Worm (Caenorhabditis elegans) whole organism, L2 larva: Measurements from ENCODE around the gene pars-1.

Experiments
- ZK546.5 ChIP-seq: sonication (generic microtip); optimal IDR thresholded peaks from 2 replicates; lab custom pipeline; 2017; ENCODE audit warnings: missing biosample characterization, missing genetic modification characterization
- fos-1 ChIP-seq: fragments of 150-350 bp; optimal IDR thresholded peaks from 2 replicates; lab custom pipeline; 2014; ENCODE audit warnings: missing biosample characterization, missing genetic modification characterization
- lin-11 ChIP-seq: fragments of 150-350 bp; sonication (generic microtip); optimal IDR thresholded peaks from 2 replicates; lab custom pipeline; 2014; ENCODE audit warnings: missing biosample characterization, missing genetic modification characterization, inconsistent platforms, mixed read lengths
- lsy-2 ChIP-seq, 2 experiments: fragments of 150-350 bp in 1 of 2; sonication (generic microtip) in 1 of 2; optimal IDR thresholded peaks; 2 replicates each; lab custom pipeline; 2014 to 2017; ENCODE audit warnings: missing biosample characterization in 2 of 2, missing genetic modification characterization in 2 of 2
- nhr-237 ChIP-seq: fragments of 150-350 bp; optimal IDR thresholded peaks from 2 replicates; lab custom pipeline; 2014; ENCODE audit warnings: missing biosample characterization, missing genetic modification characterization
- nhr-77 ChIP-seq: fragments of 150-350 bp; optimal IDR thresholded peaks from 2 replicates; lab custom pipeline; 2014; ENCODE audit warnings: missing biosample characterization, missing genetic modification characterization
- snpc-4 ChIP-seq: fragments of 150-350 bp; optimal IDR thresholded peaks from 2 replicates; lab custom pipeline; 2014; ENCODE audit warnings: missing biosample characterization, missing genetic modification characterization
- unc-55 ChIP-seq: fragments of 150-350 bp; sonication (generic microtip); optimal IDR thresholded peaks from 3 replicates; lab custom pipeline; 2014; ENCODE audit warnings: missing biosample characterization, missing genetic modification reagents, missing genetic modification characterization

DNA sequence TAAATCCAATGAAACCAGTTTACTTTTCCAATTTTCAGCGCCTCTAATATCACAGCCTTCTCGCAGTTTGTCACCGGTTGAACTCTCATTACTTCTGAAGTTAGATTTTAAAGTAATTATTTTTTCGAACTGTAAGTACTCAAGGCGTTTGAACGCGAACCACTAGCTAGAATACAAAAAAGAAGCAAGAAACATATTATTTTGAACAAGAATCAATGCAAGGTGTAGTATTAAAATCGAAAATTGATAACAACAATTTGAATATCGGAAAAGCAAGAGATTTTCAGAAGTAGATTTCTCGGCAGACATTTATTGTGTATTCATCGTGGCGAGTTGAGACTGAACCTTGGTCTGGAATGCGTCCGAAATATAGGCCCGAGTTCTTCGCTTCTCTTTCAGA is 40.9 kb upstream of the pars-1 start, which contains the start of gene exos-9:
- TF ChIP-seq unc-55 (no peak), lin-11 (tag; lab: Kevin White, UChicago) (no peak), lsy-2 (tag; optimal IDR thresholded peaks at IDR 0.05; lab: Kevin White, UChicago) (no peak), snpc-4 (tag; lab: Kevin White, UChicago) (no peak), fos-1 (tag; lab: Kevin White, UChicago) (no peak), ZK546.5 (tag; lab: Kevin White, UChicago) (no peak), nhr-77 (no peak), nhr-237 (no peak)
